Worm (Caenorhabditis elegans): ENCODE data around the gene gpch-1.

ce11 chrIII:4450773-4451423, 42.5 kb downstream of the gpch-1 start:
- no peak for TF ChIP-seq lin-15B (tag; optimal IDR thresholded peaks at IDR 0.05)
- no peak for TF ChIP-seq jun-1 (tag; optimal IDR thresholded peaks at IDR 0.05)
- no peak for TF ChIP-seq ztf-11 (tag; optimal IDR thresholded peaks at IDR 0.05)
- TF ChIP-seq ceh-16 (tag; optimal IDR thresholded peaks at IDR 0.05) = no peak
- no peak for TF ChIP-seq snpc-4 (tag; optimal IDR thresholded peaks at IDR 0.05)
- no peak for TF ChIP-seq fkh-10 (GFP tag; optimal IDR thresholded peaks at IDR 0.05)
- no peak for TF ChIP-seq lsy-12 (tag; optimal IDR thresholded peaks at IDR 0.05)
- TF ChIP-seq nhr-77 (tag; optimal IDR thresholded peaks at IDR 0.05) = no peak
- no peak for TF ChIP-seq ceh-9 (tag; optimal IDR thresholded peaks at IDR 0.05)

Data from whole organism, L3 larva.